Worm (Caenorhabditis elegans) whole organism, L1 larva: ENCODE data around the gene Y62H9A.15.

Experiments
- aly-2 ChIP-seq: fragments of 150-350 bp; optimal IDR thresholded peaks from 2 replicates; lab custom pipeline; 2014; ENCODE audit warnings: missing biosample characterization, missing genetic modification characterization
- ama-1 ChIP-seq: fragments of 150-350 bp; optimal IDR thresholded peaks from 2 replicates; lab custom pipeline; 2014
- lin-39 ChIP-seq: fragments of 150-350 bp; optimal IDR thresholded peaks from 2 replicates; lab custom pipeline; 2014; ENCODE audit warnings: missing biosample characterization, missing genetic modification reagents, missing genetic modification characterization
- lsy-2 ChIP-seq, 2 experiments: fragments of 150-350 bp; optimal IDR thresholded peaks; 2 replicates each; lab custom pipeline; 2014; ENCODE audit warnings: missing biosample characterization in 2 of 2, missing genetic modification characterization in 2 of 2
- mdl-1 ChIP-seq, 2 experiments: fragments of 150-350 bp; optimal IDR thresholded peaks; 2 replicates each; lab custom pipeline; 2014 to 2017; ENCODE audit warnings: missing biosample characterization in 2 of 2, missing genetic modification characterization in 2 of 2, inconsistent platforms in 1 of 2
- nhr-237 ChIP-seq: fragments of 150-350 bp; optimal IDR thresholded peaks from 2 replicates; lab custom pipeline; 2014; ENCODE audit warnings: missing biosample characterization, missing genetic modification characterization
- snpc-4 ChIP-seq: fragments of 150-350 bp; optimal IDR thresholded peaks from 2 replicates; lab custom pipeline; 2014; ENCODE audit warnings: missing biosample characterization, missing genetic modification characterization
- ztf-4 ChIP-seq: fragments of 150-350 bp; optimal IDR thresholded peaks from 2 replicates; lab custom pipeline; 2014; ENCODE audit warnings: missing biosample characterization, missing genetic modification characterization

ce11 chrX:11896708-11897107 is 13.2 kb downstream of the Y62H9A.15 start:
- TF ChIP-seq ztf-4 (no peak), nhr-237 (no peak), ama-1 (lab: Kevin White, UChicago) (no peak), snpc-4 (tag; lab: Kevin White, UChicago) (no peak), lsy-2 (tag; optimal IDR thresholded peaks at IDR 0.05; lab: Kevin White, UChicago) (no peak), aly-2 (no peak), mdl-1 (tag; optimal IDR thresholded peaks at IDR 0.05; lab: Kevin White, UChicago) (no peak), lin-39 (tag; lab: Kevin White, UChicago) (no peak)
